Worm (Caenorhabditis elegans) whole organism, mixed stage, embryonic: Measurements from ENCODE around the gene C35D10.17.

Experiments used
- ceh-43 ChIP-seq: fragments of 200-800 bp; sonication (Bioruptor generic); optimal IDR thresholded peaks from 2 replicates; lab custom pipeline; 2018; ENCODE audit warnings: mild to moderate bottlenecking, missing genetic modification characterization, moderate library complexity, missing compliant biosample characterization
- drap-1 ChIP-seq: fragments of 200-800 bp; sonication (Bioruptor generic); optimal IDR thresholded peaks from 3 replicates; lab custom pipeline; 2018; ENCODE audit warnings: mild to moderate bottlenecking, missing genetic modification characterization, missing compliant biosample characterization
- elt-3 ChIP-seq: fragments of 150-350 bp; optimal IDR thresholded peaks from 2 replicates; lab custom pipeline; 2014; ENCODE audit warnings: missing biosample characterization, missing genetic modification characterization
- hlh-1 ChIP-seq: fragments of 150-350 bp; optimal IDR thresholded peaks from 2 replicates; lab custom pipeline; 2014; ENCODE audit warnings: missing biosample characterization, missing genetic modification reagents, missing genetic modification characterization
- lin-13 ChIP-seq: fragments of 150-350 bp; optimal IDR thresholded peaks from 2 replicates; lab custom pipeline; 2014; ENCODE audit warnings: missing biosample characterization, missing genetic modification characterization
- mab-5 ChIP-seq: fragments of 150-350 bp; optimal IDR thresholded peaks from 2 replicates; lab custom pipeline; 2014; ENCODE audit warnings: missing biosample characterization, missing genetic modification characterization
- mep-1 ChIP-seq: fragments of 150-350 bp; optimal IDR thresholded peaks from 2 replicates; lab custom pipeline; 2017; ENCODE audit warnings: missing biosample characterization, missing genetic modification reagents, missing genetic modification characterization, inconsistent platforms
- nhr-12 ChIP-seq: fragments of 150-350 bp; optimal IDR thresholded peaks from 2 replicates; lab custom pipeline; 2014; ENCODE audit warnings: missing biosample characterization, missing genetic modification characterization
- pha-4 ChIP-seq: fragments of 150-350 bp; optimal IDR thresholded peaks from 2 replicates; lab custom pipeline; 2018; ENCODE audit warnings: missing biosample characterization, missing genetic modification reagents, missing genetic modification characterization
- snpc-4 ChIP-seq: fragments of 150-350 bp; optimal IDR thresholded peaks from 2 replicates; lab custom pipeline; 2014; ENCODE audit warnings: missing biosample characterization, missing genetic modification characterization
- unc-62 ChIP-seq: fragments of 150-350 bp; optimal IDR thresholded peaks from 2 replicates; lab custom pipeline; 2014; ENCODE audit warnings: missing biosample characterization, missing genetic modification reagents, missing genetic modification characterization
- ztf-11 ChIP-seq: fragments of 150-350 bp; optimal IDR thresholded peaks from 2 replicates; lab custom pipeline; 2014; ENCODE audit warnings: missing biosample characterization, missing genetic modification characterization

ce11 chrIII:4874671-4875070, 7.8 kb downstream of the C35D10.17 start, which contains the start of gene C35D10.12:
- no peak for TF ChIP-seq nhr-12 (tag; lab: Kevin White, UChicago)
- TF ChIP-seq lin-13 (tag; lab: Kevin White, UChicago), result no peak
- TF ChIP-seq unc-62 (GFP tag; lab: Kevin White, UChicago), result no peak
- no peak for TF ChIP-seq ztf-11
- no peak for TF ChIP-seq pha-4 (tag; lab: Kevin White, UChicago)
- no peak for TF ChIP-seq snpc-4 (tag; lab: Kevin White, UChicago)
- no peak for TF ChIP-seq drap-1 (GFP tag; lab: Kevin White, UChicago)
- no peak for TF ChIP-seq mab-5 (tag; lab: Kevin White, UChicago)
- TF ChIP-seq elt-3 (tag; lab: Kevin White, UChicago), result no peak
- no peak for TF ChIP-seq ceh-43 (GFP tag; lab: Kevin White, UChicago)
- no peak for TF ChIP-seq mep-1
- TF ChIP-seq hlh-1, result no peak
